Worm (Caenorhabditis elegans) whole organism, early embryonic: ENCODE measurements around the gene sss-1.

Experiments
- B0310.2 ChIP-seq: sonication (generic microtip); optimal IDR thresholded peaks from 2 replicates; lab custom pipeline; 2016; ENCODE audit warnings: mild to moderate bottlenecking, missing genetic modification characterization, missing compliant biosample characterization
- F13C5.2 ChIP-seq: sonication (generic microtip); optimal IDR thresholded peaks from 2 replicates; lab custom pipeline; 2017; ENCODE audit warnings: mild to moderate bottlenecking, missing genetic modification characterization, inconsistent platforms, missing compliant biosample characterization
- aly-1 ChIP-seq: sonication (generic microtip); optimal IDR thresholded peaks from 2 replicates; lab custom pipeline; 2016; ENCODE audit warnings: missing genetic modification characterization, missing compliant biosample characterization
- ama-1 ChIP-seq: fragments of 150-350 bp; optimal IDR thresholded peaks from 2 replicates; lab custom pipeline; 2014
- ceh-13 ChIP-seq: fragments of 200-800 bp; sonication (Bioruptor generic); optimal IDR thresholded peaks from 2 replicates; lab custom pipeline; 2018; ENCODE audit warnings: mild to moderate bottlenecking, missing genetic modification characterization, missing compliant biosample characterization
- ceh-36 ChIP-seq: sonication (generic microtip); optimal IDR thresholded peaks from 2 replicates; lab custom pipeline; 2016; ENCODE audit warnings: missing genetic modification characterization, inconsistent platforms, missing compliant biosample characterization
- ets-7 ChIP-seq: sonication (generic microtip); optimal IDR thresholded peaks from 2 replicates; lab custom pipeline; 2016; ENCODE audit warnings: missing genotype, missing genetic modification characterization, missing compliant biosample characterization
- flt-1 ChIP-seq: fragments of 200-800 bp; sonication (Bioruptor generic); IDR thresholded peaks from 2 replicates; pipeline ENCODE4 v1.3.6; 2022; ENCODE audit warnings: missing genetic modification characterization, missing compliant biosample characterization
- hmbx-1 ChIP-seq: sonication (generic microtip); optimal IDR thresholded peaks from 2 replicates; lab custom pipeline; 2016; ENCODE audit warnings: mild to moderate bottlenecking, missing genetic modification characterization, missing compliant biosample characterization
- hmg-4 ChIP-seq: fragments of 200-800 bp; sonication (Bioruptor generic); optimal IDR thresholded peaks from 2 replicates; lab custom pipeline; 2018; ENCODE audit warnings: mild to moderate bottlenecking, missing genetic modification characterization, missing compliant biosample characterization
- hnd-1 ChIP-seq: sonication (generic microtip); optimal IDR thresholded peaks from 2 replicates; lab custom pipeline; 2016; ENCODE audit warnings: missing genetic modification characterization, missing compliant biosample characterization
- pes-1 ChIP-seq: fragments of 200-800 bp; sonication (Bioruptor generic); IDR thresholded peaks from 2 replicates; pipeline ENCODE4 v1.3.6; 2022; ENCODE audit warnings: missing genetic modification reagents, missing genetic modification characterization, missing compliant biosample characterization
- scrt-1 ChIP-seq: fragments of 200-800 bp; sonication (Bioruptor generic); IDR thresholded peaks from 2 replicates; pipeline ENCODE4 v1.3.6; 2022; ENCODE audit warnings: missing genetic modification characterization, missing compliant biosample characterization
- sea-1 ChIP-seq: fragments of 200-800 bp; sonication (Bioruptor generic); conservative IDR thresholded peaks from 2 replicates; pipeline ENCODE4 v1.3.6; 2022; ENCODE audit warnings: missing genetic modification characterization, missing compliant biosample characterization
- tbx-11 ChIP-seq: fragments of 200-800 bp; sonication (Bioruptor generic); IDR thresholded peaks from 2 replicates; pipeline ENCODE4 v1.3.6; 2022; ENCODE audit warnings: missing genetic modification characterization, missing compliant biosample characterization
- tbx-37 ChIP-seq: fragments of 200-800 bp; sonication (Bioruptor generic); conservative IDR thresholded peaks from 2 replicates; pipeline ENCODE4 v1.3.6; 2022; ENCODE audit warnings: missing genetic modification reagents, missing genetic modification characterization, missing compliant biosample characterization
- tra-4 ChIP-seq: sonication (generic microtip); optimal IDR thresholded peaks from 2 replicates; lab custom pipeline; 2017; ENCODE audit warnings: missing genetic modification characterization, missing compliant biosample characterization

sss-1 gene

DNA sequence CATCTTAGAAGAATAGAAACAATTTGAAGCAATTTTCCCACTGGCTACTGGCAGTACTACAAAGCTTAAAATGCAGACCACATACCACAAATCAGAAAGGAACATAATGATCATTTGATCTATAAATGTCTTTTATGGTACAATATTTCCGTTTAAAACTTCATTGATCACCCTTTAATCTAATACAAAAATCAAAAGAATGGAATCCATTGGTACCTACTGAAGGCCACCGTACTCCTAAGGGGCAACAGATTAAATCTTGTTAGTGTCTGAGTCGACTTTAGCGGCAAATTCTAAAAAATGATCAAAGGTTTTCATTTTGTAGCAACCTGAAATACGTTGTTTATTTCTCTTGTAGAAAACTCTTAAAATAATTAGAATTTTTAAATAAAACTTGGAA lies 21.3 kb downstream of the sss-1 start:
- TF ChIP-seq ceh-36 (tag; lab: Kevin White, UChicago), result no peak
- no peak for TF ChIP-seq hnd-1 (tag; lab: Kevin White, UChicago)
- TF ChIP-seq scrt-1, result no peak
- no peak for TF ChIP-seq hmg-4 (GFP tag; lab: Kevin White, UChicago)
- TF ChIP-seq tra-4 (tag; lab: Kevin White, UChicago), result no peak
- TF ChIP-seq flt-1 (GFP tag; lab: Robert Waterston, UW), result no peak
- TF ChIP-seq F13C5.2 (tag; lab: Kevin White, UChicago), result no peak
- TF ChIP-seq ceh-13 (GFP tag; lab: Kevin White, UChicago), result no peak
- TF ChIP-seq sea-1 (GFP tag; lab: Robert Waterston, UW), result no peak

DNA sequence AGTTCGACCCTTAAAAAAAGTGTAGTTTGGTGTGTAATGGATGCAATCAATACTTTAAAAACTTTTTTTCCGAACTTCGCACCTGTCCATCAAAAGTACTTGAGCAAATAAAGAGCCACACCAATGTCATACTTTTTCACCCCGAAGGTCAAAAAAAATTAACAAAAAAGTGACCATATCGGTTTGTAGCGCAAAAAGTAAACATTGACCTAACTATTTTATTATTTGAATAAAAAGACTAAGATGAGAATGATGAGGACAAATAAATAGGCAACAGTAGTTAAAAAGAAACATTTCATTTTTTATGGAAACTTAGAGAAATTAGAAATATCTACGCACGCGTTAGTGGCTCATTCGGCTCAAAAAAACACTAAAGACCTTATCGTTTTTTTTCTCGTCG lies 24.2 kb downstream of the sss-1 start:
- TF ChIP-seq ceh-36 (tag; lab: Kevin White, UChicago), result no peak
- TF ChIP-seq F13C5.2 (tag; lab: Kevin White, UChicago), result no peak
- no peak for TF ChIP-seq B0310.2
- no peak for TF ChIP-seq scrt-1
- no peak for TF ChIP-seq hmbx-1
- TF ChIP-seq ama-1 (lab: Kevin White, UChicago), result no peak
- TF ChIP-seq pes-1 (GFP tag; lab: Robert Waterston, UW), result no peak
- no peak for TF ChIP-seq tbx-37 (GFP tag; lab: Robert Waterston, UW)
- no peak for TF ChIP-seq aly-1 (tag; lab: Kevin White, UChicago)
- no peak for TF ChIP-seq tbx-11 (GFP tag; lab: Robert Waterston, UW)
- no peak for TF ChIP-seq ceh-13 (GFP tag; lab: Kevin White, UChicago)

DNA sequence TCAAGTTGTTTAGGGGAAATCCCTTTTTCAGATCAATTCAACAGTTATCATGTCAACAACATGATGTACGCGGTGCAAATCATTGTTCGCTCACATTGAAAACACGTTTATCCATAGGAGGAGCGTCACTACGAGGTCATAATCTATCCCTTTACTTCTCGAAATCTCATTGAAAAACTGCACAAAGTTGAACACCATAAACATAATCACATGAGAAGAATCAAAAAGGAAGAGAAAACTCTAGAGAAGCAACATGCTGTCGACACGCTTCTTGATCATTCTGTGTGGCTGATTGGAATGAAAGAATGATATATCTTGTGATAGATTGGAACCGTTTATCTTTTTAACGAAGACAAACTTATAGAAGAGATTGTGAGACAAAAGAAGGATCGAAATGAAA lies 25.6 kb downstream of the sss-1 start:
- TF ChIP-seq F13C5.2 (tag; lab: Kevin White, UChicago), result no peak
- TF ChIP-seq ets-7 (tag; lab: Kevin White, UChicago), result no peak
- TF ChIP-seq ceh-13 (GFP tag; lab: Kevin White, UChicago), result no peak
- TF ChIP-seq flt-1 (GFP tag; lab: Robert Waterston, UW), result no peak
- no peak for TF ChIP-seq tra-4 (tag; lab: Kevin White, UChicago)
- no peak for TF ChIP-seq ceh-36 (tag; lab: Kevin White, UChicago)
- no peak for TF ChIP-seq tbx-11 (GFP tag; lab: Robert Waterston, UW)
- no peak for TF ChIP-seq hmg-4 (GFP tag; lab: Kevin White, UChicago)

DNA sequence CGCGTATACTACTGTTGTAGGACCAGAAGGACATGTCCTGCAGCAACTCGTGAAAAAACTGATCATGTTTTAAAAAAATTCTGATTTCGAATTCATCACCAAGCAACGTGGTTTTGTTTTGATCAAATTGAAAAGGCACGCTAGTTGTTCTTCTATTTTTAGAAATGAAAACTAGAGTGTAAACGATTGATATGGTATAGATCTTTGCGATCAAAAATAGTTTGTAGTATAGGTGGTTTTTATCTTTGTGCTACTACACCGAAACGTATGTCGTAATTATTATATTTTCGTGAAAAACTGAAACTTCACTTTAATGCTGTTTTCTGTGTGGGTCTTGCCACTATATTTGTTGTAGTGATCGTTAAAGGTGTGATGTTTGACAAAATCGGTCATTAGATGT lies 26.7 kb downstream of the sss-1 start:
- TF ChIP-seq hnd-1 (tag; lab: Kevin White, UChicago), result no peak
- no peak for TF ChIP-seq hmbx-1
- TF ChIP-seq tbx-11 (GFP tag; lab: Robert Waterston, UW), result no peak
- no peak for TF ChIP-seq hmg-4 (GFP tag; lab: Kevin White, UChicago)
- TF ChIP-seq aly-1 (tag; lab: Kevin White, UChicago), result no peak
- TF ChIP-seq tra-4 (tag; lab: Kevin White, UChicago), result no peak
- TF ChIP-seq sea-1 (GFP tag; lab: Robert Waterston, UW), result no peak
- TF ChIP-seq ama-1 (lab: Kevin White, UChicago), result no peak
- no peak for TF ChIP-seq ets-7 (tag; lab: Kevin White, UChicago)
- TF ChIP-seq ceh-13 (GFP tag; lab: Kevin White, UChicago), result no peak
- no peak for TF ChIP-seq scrt-1
- TF ChIP-seq pes-1 (GFP tag; lab: Robert Waterston, UW), result no peak
- no peak for TF ChIP-seq tbx-37 (GFP tag; lab: Robert Waterston, UW)
- no peak for TF ChIP-seq F13C5.2 (tag; lab: Kevin White, UChicago)
- TF ChIP-seq flt-1 (GFP tag; lab: Robert Waterston, UW), result no peak
- TF ChIP-seq B0310.2, result no peak
- no peak for TF ChIP-seq ceh-36 (tag; lab: Kevin White, UChicago)

DNA sequence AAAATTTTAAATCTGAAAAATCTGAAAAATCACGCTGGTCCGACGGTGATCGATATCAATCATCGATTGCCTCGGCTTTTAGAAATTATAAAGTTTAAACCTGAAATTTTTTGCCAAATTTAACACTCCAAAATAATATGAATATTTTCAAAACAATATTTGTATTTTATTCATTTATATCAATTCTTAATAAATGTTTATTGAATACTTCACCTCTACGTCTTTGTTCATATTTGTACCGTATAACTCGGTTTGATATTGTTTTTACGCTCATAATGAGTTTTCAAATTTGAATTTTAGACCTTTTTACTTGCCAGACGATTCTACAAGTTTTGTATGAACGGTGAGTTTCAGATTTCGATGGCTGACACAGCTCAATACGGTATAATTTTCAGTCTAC lies 28.8 kb downstream of the sss-1 start, which contains the start of the genes K07F5.15 and K07F5.22:
Gene K07F5.15 (plus strand): TSS at position 301 of the 400 bp plus-strand sequence.
Gene K07F5.22 (plus strand): TSS at position 301 of the 400 bp plus-strand sequence.
- TF ChIP-seq hmbx-1 (no peak), ceh-13 (GFP tag; lab: Kevin White, UChicago) (no peak), pes-1 (GFP tag; lab: Robert Waterston, UW) (no peak), B0310.2 (no peak), sea-1 (GFP tag; lab: Robert Waterston, UW) (no peak), flt-1 (GFP tag; lab: Robert Waterston, UW) (no peak), ama-1 (lab: Kevin White, UChicago) (no peak), hmg-4 (GFP tag; lab: Kevin White, UChicago) (no peak), aly-1 (tag; lab: Kevin White, UChicago) (no peak), hnd-1 (tag; lab: Kevin White, UChicago) (no peak), scrt-1 (no peak), ets-7 (tag; lab: Kevin White, UChicago) (no peak), ceh-36 (tag; lab: Kevin White, UChicago) (no peak), tbx-11 (GFP tag; lab: Robert Waterston, UW) (no peak)

DNA sequence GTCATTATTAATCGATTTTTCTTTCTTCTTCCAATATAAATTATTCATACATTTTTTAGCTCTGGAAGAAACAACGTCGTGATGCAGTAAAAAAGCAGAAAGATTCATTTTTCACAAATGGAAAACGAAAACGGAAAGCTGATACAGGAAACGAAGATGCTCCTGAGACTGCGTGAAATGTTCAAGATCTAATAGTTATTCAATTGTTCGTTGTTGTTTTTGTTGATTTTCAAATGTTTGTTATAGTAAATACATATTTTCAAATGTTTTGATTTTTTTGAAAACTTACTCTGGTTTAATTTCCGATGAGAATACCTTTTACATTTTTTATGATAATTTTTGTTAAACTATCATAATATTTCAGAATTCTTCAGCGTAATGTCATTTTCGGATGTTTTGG lies 29.7 kb downstream of the sss-1 start, which contains the start of gene K07F5.16:
Gene K07F5.16 (plus strand): TSS at position 301 of the 400 bp plus-strand sequence.
- TF ChIP-seq flt-1 (GFP tag; lab: Robert Waterston, UW) (no peak), tbx-11 (GFP tag; lab: Robert Waterston, UW) (no peak), F13C5.2 (tag; lab: Kevin White, UChicago) (no peak), tbx-37 (GFP tag; lab: Robert Waterston, UW) (no peak), hnd-1 (tag; lab: Kevin White, UChicago) (no peak), hmg-4 (GFP tag; lab: Kevin White, UChicago) (no peak), ceh-36 (tag; lab: Kevin White, UChicago) (no peak)

DNA sequence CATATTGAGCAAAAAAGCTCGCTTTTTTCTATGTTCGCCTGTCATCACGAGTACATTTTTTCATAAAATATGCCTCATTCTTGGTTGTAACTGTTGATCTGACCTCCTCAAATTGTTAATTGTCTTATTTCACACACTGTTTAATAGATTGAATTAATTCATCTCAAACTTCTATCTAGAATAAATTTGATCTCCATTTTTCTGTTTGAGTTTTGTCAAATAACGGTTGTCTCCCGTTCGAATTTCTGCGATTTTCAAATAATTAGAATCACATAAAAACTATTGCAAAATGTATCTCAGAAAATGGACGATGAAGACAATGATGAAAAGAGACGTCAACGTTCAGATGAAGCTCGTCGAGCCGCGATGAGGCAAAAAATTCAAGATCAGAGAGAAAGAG lies 31.6 kb downstream of the sss-1 start, which contains the start of gene K07F5.14:
Gene K07F5.14 (plus strand): TSS at position 301 of the 400 bp plus-strand sequence.
- TF ChIP-seq ceh-13 (GFP tag; lab: Kevin White, UChicago), result no peak
- no peak for TF ChIP-seq aly-1 (tag; lab: Kevin White, UChicago)
- TF ChIP-seq tbx-11 (GFP tag; lab: Robert Waterston, UW), result no peak
- TF ChIP-seq ama-1 (lab: Kevin White, UChicago), result no peak
